Fruit fly (Drosophila melanogaster) whole organism, prepupa: ENCODE data around the gene Cyp310a1.

Experiments
- CG11294 ChIP-seq: fragments of 200-800 bp; sonication (Bioruptor generic); IDR thresholded peaks from 2 replicates; pipeline ENCODE4 v1.3.6; 2022; ENCODE audit warnings: missing biosample characterization, missing genetic modification characterization
- CG15336 ChIP-seq: fragments of 200-800 bp; sonication (Bioruptor generic); IDR thresholded peaks from 2 replicates; pipeline ENCODE4 v1.3.6; 2022; ENCODE audit warnings: missing biosample characterization, missing genetic modification characterization
- Eip93F ChIP-seq: fragments of 200-800 bp; sonication (Bioruptor generic); optimal IDR thresholded peaks from 2 replicates; lab custom pipeline; 2016; ENCODE audit warnings: missing biosample characterization, mild to moderate bottlenecking, missing genetic modification characterization
- achi ChIP-seq: fragments of 200-800 bp; sonication (Bioruptor generic); optimal IDR thresholded peaks from 3 replicates; lab custom pipeline; 2016; ENCODE audit warnings: missing biosample characterization, missing genetic modification characterization
- lz ChIP-seq: fragments of 200-800 bp; sonication (Bioruptor generic); optimal IDR thresholded peaks from 3 replicates; lab custom pipeline; 2016; ENCODE audit warnings: missing biosample characterization, missing genetic modification characterization
- salr ChIP-seq, 2 experiments: fragments of 200-800 bp; sonication (Bioruptor generic); optimal IDR thresholded peaks; 3 replicates each; lab custom pipeline; 2016 to 2018; ENCODE audit warnings: missing biosample characterization in 2 of 2, missing genetic modification characterization in 2 of 2, mild to moderate bottlenecking in 1 of 2

DNA sequence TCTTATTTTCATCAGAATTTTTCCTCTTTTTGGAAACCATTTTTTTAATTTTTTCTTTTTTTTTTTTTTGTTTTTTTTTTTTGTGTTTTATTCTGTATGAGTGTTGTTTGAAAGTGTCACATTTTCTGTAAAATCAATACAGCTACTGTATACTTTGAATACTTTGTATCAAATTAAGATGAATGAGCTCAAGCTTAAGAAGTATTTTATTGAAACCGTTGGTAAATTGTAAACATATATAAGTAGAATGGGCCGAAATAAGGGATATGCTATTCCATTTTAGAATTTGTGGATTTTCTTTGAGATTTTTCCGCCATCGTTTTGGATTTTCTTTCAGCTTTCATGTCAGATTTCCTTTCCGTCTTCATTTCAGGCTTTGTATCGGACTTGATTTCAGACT is 22.2 kb upstream of the Cyp310a1 start, which contains the start of gene Mst36Fb:
- no peak for TF ChIP-seq CG11294 (GFP tag; lab: Robert Waterston, UW)
- no peak for TF ChIP-seq lz
- no peak for TF ChIP-seq CG15336 (GFP tag; lab: Robert Waterston, UW)
- no peak for TF ChIP-seq salr (GFP tag; optimal IDR thresholded peaks at IDR 0.05; lab: Kevin White, UChicago)
- no peak for TF ChIP-seq Eip93F (GFP tag; lab: Kevin White, UChicago)
- TF ChIP-seq achi (GFP tag; lab: Kevin White, UChicago) = no peak
